Worm (Caenorhabditis elegans) whole organism, L2 larva: ENCODE measurements around the gene Y38H6A.1.

Experiments used
- C34F6.9 ChIP-seq: fragments of 150-350 bp; optimal IDR thresholded peaks from 2 replicates; lab custom pipeline; 2014; ENCODE audit warnings: missing biosample characterization, missing genetic modification characterization
- crh-2 ChIP-seq: sonication (generic microtip); optimal IDR thresholded peaks from 2 replicates; lab custom pipeline; 2017; ENCODE audit warnings: missing biosample characterization, missing genetic modification characterization
- dmd-4 ChIP-seq: sonication (generic microtip); optimal IDR thresholded peaks from 2 replicates; lab custom pipeline; 2017; ENCODE audit warnings: missing biosample characterization, missing genetic modification characterization
- lin-11 ChIP-seq: fragments of 150-350 bp; sonication (generic microtip); optimal IDR thresholded peaks from 2 replicates; lab custom pipeline; 2014; ENCODE audit warnings: missing biosample characterization, missing genetic modification characterization, inconsistent platforms, mixed read lengths
- lsy-2 ChIP-seq, 2 experiments: fragments of 150-350 bp in 1 of 2; sonication (generic microtip) in 1 of 2; optimal IDR thresholded peaks; 2 replicates each; lab custom pipeline; 2014 to 2017; ENCODE audit warnings: missing biosample characterization in 2 of 2, missing genetic modification characterization in 2 of 2
- mab-5 ChIP-seq: fragments of 150-350 bp; optimal IDR thresholded peaks from 2 replicates; lab custom pipeline; 2014; ENCODE audit warnings: missing biosample characterization, missing genetic modification characterization
- mbf-1 ChIP-seq: sonication (generic microtip); optimal IDR thresholded peaks from 2 replicates; lab custom pipeline; 2017; ENCODE audit warnings: missing biosample characterization, missing genetic modification characterization
- unc-39 ChIP-seq: fragments of 150-350 bp; optimal IDR thresholded peaks from 2 replicates; lab custom pipeline; 2014; ENCODE audit warnings: missing biosample characterization, missing genetic modification characterization
- unc-55 ChIP-seq: fragments of 150-350 bp; sonication (generic microtip); optimal IDR thresholded peaks from 3 replicates; lab custom pipeline; 2014; ENCODE audit warnings: missing biosample characterization, missing genetic modification reagents, missing genetic modification characterization
- ztf-1 ChIP-seq: fragments of 200-800 bp; sonication (Bioruptor generic); conservative IDR thresholded peaks from 2 replicates; pipeline ENCODE4 v1.3.6; 2022; ENCODE audit warnings: missing genetic modification characterization, missing compliant biosample characterization

Gene Y38H6A.1

ce11 chrV:20376070-20376469, 50.6 kb downstream of the Y38H6A.1 start:
- no peak for TF ChIP-seq crh-2 (tag; lab: Kevin White, UChicago)
- no peak for TF ChIP-seq mab-5
- no peak for TF ChIP-seq ztf-1
- TF ChIP-seq lsy-2 (tag; optimal IDR thresholded peaks at IDR 0.05; lab: Kevin White, UChicago) = no peak
- no peak for TF ChIP-seq unc-55 (GFP tag; lab: Kevin White, UChicago)
- no peak for TF ChIP-seq unc-39 (tag; lab: Kevin White, UChicago)
- TF ChIP-seq lin-11 = no peak
- TF ChIP-seq dmd-4 (tag; lab: Kevin White, UChicago) = no peak
- TF ChIP-seq C34F6.9 (tag; lab: Kevin White, UChicago) = no peak
- TF ChIP-seq mbf-1 (tag; lab: Kevin White, UChicago) = no peak
